Worm (Caenorhabditis elegans) whole organism, L4 larva: ENCODE measurements around the gene F10A3.17.

Source experiments
- R02D3.7 ChIP-seq: fragments of 150-350 bp; sonication (generic microtip); optimal IDR thresholded peaks from 3 replicates; lab custom pipeline; 2014; ENCODE audit warnings: missing biosample characterization, missing genetic modification characterization
- Y105C5A.15 ChIP-seq: fragments of 200-800 bp; sonication (Bioruptor generic); IDR thresholded peaks from 2 replicates; pipeline ENCODE4 v1.3.6; 2022; ENCODE audit warnings: missing genetic modification characterization, missing compliant biosample characterization
- Y5F2A.4 ChIP-seq: fragments of 200-800 bp; sonication (Bioruptor generic); optimal IDR thresholded peaks from 2 replicates; lab custom pipeline; 2018; ENCODE audit warnings: mild to moderate bottlenecking, missing genetic modification characterization, missing compliant biosample characterization
- aha-1 ChIP-seq: fragments of 150-350 bp; peaks from one replicate; lab custom pipeline; 2014; ENCODE audit warnings: missing biosample characterization, missing genetic modification characterization
- ceh-20 ChIP-seq: fragments of 200-800 bp; sonication (Bioruptor generic); IDR thresholded peaks from 2 replicates; pipeline ENCODE4 v1.3.6; 2022; ENCODE audit warnings: missing genetic modification reagents, missing genetic modification characterization, missing compliant biosample characterization
- ceh-28 ChIP-seq: fragments of 150-350 bp; optimal IDR thresholded peaks from 2 replicates; lab custom pipeline; 2014; ENCODE audit warnings: missing biosample characterization, missing genetic modification reagents, missing genetic modification characterization
- ceh-32 ChIP-seq: sonication (generic microtip); optimal IDR thresholded peaks from 2 replicates; lab custom pipeline; 2016; ENCODE audit warnings: mild to moderate bottlenecking, missing genetic modification characterization, missing compliant biosample characterization; ENCODE audit not compliant: poor library complexity
- ceh-62 ChIP-seq: sonication (generic microtip); optimal IDR thresholded peaks from 2 replicates; lab custom pipeline; 2017; ENCODE audit warnings: missing biosample characterization, missing genetic modification characterization
- ceh-82 ChIP-seq: sonication (generic microtip); optimal IDR thresholded peaks from 2 replicates; lab custom pipeline; 2017; ENCODE audit warnings: missing biosample characterization, missing genetic modification characterization
- cey-2 ChIP-seq: sonication (generic microtip); optimal IDR thresholded peaks from 3 replicates; lab custom pipeline; 2017; ENCODE audit warnings: missing genetic modification characterization, mild to moderate bottlenecking, missing compliant biosample characterization, antibody characterized with exemption, borderline replicate concordance; ENCODE audit not compliant: insufficient read depth
- daf-12 ChIP-seq: fragments of 150-350 bp; optimal IDR thresholded peaks from 2 replicates; lab custom pipeline; 2014; ENCODE audit warnings: missing biosample characterization, missing genetic modification reagents, missing genetic modification characterization
- daf-8 ChIP-seq: fragments of 200-800 bp; sonication (Bioruptor generic); IDR thresholded peaks from 2 replicates; pipeline ENCODE4 v1.3.6; 2022; ENCODE audit warnings: missing genetic modification characterization, missing compliant biosample characterization
- dmd-6 ChIP-seq: fragments of 200-800 bp; sonication (Bioruptor generic); IDR thresholded peaks from 2 replicates; pipeline ENCODE4 v1.3.6; 2022; ENCODE audit warnings: missing genetic modification reagents, missing genetic modification characterization, missing compliant biosample characterization
- duxl-1 ChIP-seq: sonication (generic microtip); optimal IDR thresholded peaks from 2 replicates; lab custom pipeline; 2016; ENCODE audit warnings: mild to moderate bottlenecking, missing genetic modification characterization, moderate library complexity, missing compliant biosample characterization; ENCODE audit not compliant: poor library complexity
- egl-27 ChIP-seq: sonication (generic microtip); optimal IDR thresholded peaks from 3 replicates; lab custom pipeline; 2017; ENCODE audit warnings: missing biosample characterization, missing genetic modification reagents, missing genetic modification characterization
- hif-1 ChIP-seq, 2 experiments: sonication (generic microtip); optimal IDR thresholded peaks; 2 replicates each; lab custom pipeline; 2016 to 2017; ENCODE audit warnings: missing compliant biosample characterization in 2 of 2, missing genetic modification characterization in 2 of 2, missing genetic modification reagents in 2 of 2, missing genotype in 2 of 2, mild to moderate bottlenecking in 1 of 2
- lin-1 ChIP-seq: fragments of 200-800 bp; sonication (Bioruptor generic); IDR thresholded peaks from 2 replicates; pipeline ENCODE4 v1.3.6; 2022; ENCODE audit warnings: missing genetic modification reagents, missing genetic modification characterization, missing compliant biosample characterization
- lin-13 ChIP-seq: fragments of 150-350 bp; optimal IDR thresholded peaks from 2 replicates; lab custom pipeline; 2014; ENCODE audit warnings: missing biosample characterization, missing genetic modification reagents, missing genetic modification characterization
- lin-15B ChIP-seq: fragments of 150-350 bp; sonication (generic microtip); optimal IDR thresholded peaks from 3 replicates; lab custom pipeline; 2014; ENCODE audit warnings: missing biosample characterization, missing genetic modification characterization
- lir-3 ChIP-seq: sonication (generic microtip); optimal IDR thresholded peaks from 2 replicates; lab custom pipeline; 2016; ENCODE audit warnings: mild to moderate bottlenecking, missing genetic modification characterization, missing compliant biosample characterization
- madf-5 ChIP-seq, 2 experiments: fragments of 200-800 bp; sonication (Bioruptor generic); IDR thresholded peaks; 2 replicates each; pipeline ENCODE4 v1.3.6; 2022; ENCODE audit warnings: missing compliant biosample characterization in 2 of 2, missing genetic modification characterization in 2 of 2
- mep-1 ChIP-seq: fragments of 150-350 bp; sonication (generic microtip); optimal IDR thresholded peaks from 3 replicates; lab custom pipeline; 2014; ENCODE audit warnings: missing biosample characterization, missing genetic modification characterization
- mes-2 ChIP-seq: sonication (generic microtip); optimal IDR thresholded peaks from 2 replicates; lab custom pipeline; 2016; ENCODE audit warnings: missing genotype, mild to moderate bottlenecking, missing genetic modification characterization, missing compliant biosample characterization; ENCODE audit not compliant: poor library complexity, severe bottlenecking
- nhr-25 ChIP-seq: sonication (generic microtip); optimal IDR thresholded peaks from 2 replicates; lab custom pipeline; 2017; ENCODE audit warnings: missing genetic modification characterization, mild to moderate bottlenecking, missing compliant biosample characterization, antibody characterized with exemption, moderate library complexity, borderline replicate concordance; ENCODE audit not compliant: insufficient read depth
- nhr-41 ChIP-seq: fragments of 200-800 bp; sonication (Bioruptor generic); IDR thresholded peaks from 2 replicates; pipeline ENCODE4 v1.3.6; 2022; ENCODE audit warnings: missing genetic modification reagents, missing genetic modification characterization, missing compliant biosample characterization
- nhr-48 ChIP-seq: sonication (generic microtip); optimal IDR thresholded peaks from 2 replicates; lab custom pipeline; 2016; ENCODE audit warnings: mild to moderate bottlenecking, missing genetic modification characterization, missing compliant biosample characterization
- pha-4 ChIP-seq, 2 experiments: fragments of 150-350 bp in 1 of 2; fragments of 200-800 bp in 1 of 2; sonication (Bioruptor generic) in 1 of 2; IDR thresholded peaks in 1 of 2; optimal IDR thresholded peaks in 1 of 2; 2 replicates each; pipeline versions ENCODE4 v1.3.6 to Lab custom; 2014 to 2022; ENCODE audit warnings: missing genetic modification characterization in 2 of 2, missing genetic modification reagents in 2 of 2, missing biosample characterization in 1 of 2, missing compliant biosample characterization in 1 of 2
- snpc-4 ChIP-seq: fragments of 150-350 bp; optimal IDR thresholded peaks from 2 replicates; lab custom pipeline; 2014; ENCODE audit warnings: missing biosample characterization, missing genetic modification characterization
- spr-1 ChIP-seq: sonication (generic microtip); optimal IDR thresholded peaks from 2 replicates; lab custom pipeline; 2016; ENCODE audit warnings: mild to moderate bottlenecking, missing genetic modification characterization, missing compliant biosample characterization
- unc-130 ChIP-seq: sonication (generic microtip); optimal IDR thresholded peaks from 2 replicates; lab custom pipeline; 2016; ENCODE audit warnings: missing genetic modification reagents, missing genetic modification characterization, missing compliant biosample characterization
- unc-62 ChIP-seq, 3 experiments: fragments of 150-350 bp in 1 of 3; sonication (generic microtip); optimal IDR thresholded peaks in 2 of 3; peaks in 1 of 3; 1 replicate in 1 of 3; 2 replicates in 2 of 3; lab custom pipeline; 2014 to 2017; ENCODE audit warnings: missing biosample characterization in 3 of 3, missing genetic modification characterization in 3 of 3, missing genetic modification reagents in 3 of 3, missing genotype in 1 of 3
- vab-7 ChIP-seq: fragments of 200-800 bp; sonication (Bioruptor generic); IDR thresholded peaks from 2 replicates; pipeline ENCODE4 v1.3.6; 2022; ENCODE audit warnings: missing genetic modification reagents, missing genetic modification characterization, missing compliant biosample characterization
- zip-2 ChIP-seq: fragments of 150-350 bp; optimal IDR thresholded peaks from 2 replicates; lab custom pipeline; 2014; ENCODE audit warnings: missing biosample characterization, missing genetic modification characterization
- ztf-11 ChIP-seq: fragments of 150-350 bp; optimal IDR thresholded peaks from 2 replicates; lab custom pipeline; 2014; ENCODE audit warnings: missing biosample characterization, missing genetic modification characterization
- ztf-7 ChIP-seq: fragments of 150-350 bp; optimal IDR thresholded peaks from 2 replicates; lab custom pipeline; 2014; ENCODE audit warnings: missing biosample characterization, missing genetic modification characterization

Gene F10A3.17

ce11 chrV:16195379-16195778 is 35.9 kb upstream of the F10A3.17 start, which contains the start of gene rabr-3:
TSS of gene rabr-3 (plus strand) at chrV:16195679.
- TF ChIP-seq lin-1 (GFP tag; lab: Robert Waterston, UW) = no peak
- TF ChIP-seq ceh-62 (tag; lab: Kevin White, UChicago) = no peak
- TF ChIP-seq daf-12 (tag; lab: Kevin White, UChicago) = no peak
- no peak for TF ChIP-seq R02D3.7 (tag; lab: Kevin White, UChicago)
- TF ChIP-seq unc-130 = no peak
- no peak for TF ChIP-seq Y105C5A.15 (GFP tag; lab: Robert Waterston, UW)
- no peak for TF ChIP-seq zip-2
- TF ChIP-seq mep-1 (tag; lab: Kevin White, UChicago) = no peak
- TF ChIP-seq dmd-6 (GFP tag; lab: Robert Waterston, UW) = no peak
- TF ChIP-seq, all 104 proteins: peak for 0

ce11 chrV:16194639-16195038 is 35.1 kb upstream of the F10A3.17 start, which contains the start of gene rabr-4:
TSS of gene rabr-4 (plus strand) at chrV:16194939.
- TF ChIP-seq Y5F2A.4 = no peak
- no peak for TF ChIP-seq ztf-7
- TF ChIP-seq spr-1 (tag; lab: Kevin White, UChicago) = no peak
- no peak for TF ChIP-seq ztf-11
- TF ChIP-seq madf-5 (GFP tag; IDR thresholded peaks at IDR 0.05; lab: Robert Waterston, UW) = no peak
- TF ChIP-seq ceh-82 (tag; lab: Kevin White, UChicago) = no peak
- TF ChIP-seq ceh-62 (tag; lab: Kevin White, UChicago) = no peak
- no peak for TF ChIP-seq ceh-20 (GFP tag; lab: Robert Waterston, UW)
- no peak for TF ChIP-seq lin-13 (GFP tag; lab: Kevin White, UChicago)
- TF ChIP-seq ceh-32 (tag; lab: Kevin White, UChicago) = no peak
- no peak for TF ChIP-seq daf-8
- TF ChIP-seq mep-1 (tag; lab: Kevin White, UChicago) = no peak
- TF ChIP-seq unc-62 (GFP tag; optimal IDR thresholded peaks at IDR 0.05 in 1 of 2; lab: Kevin White, UChicago) = no peak
- no peak for TF ChIP-seq unc-62 (tag; optimal IDR thresholded peaks at IDR 0.05; lab: Kevin White, UChicago)
- no peak for TF ChIP-seq nhr-48 (tag; lab: Kevin White, UChicago)
- TF ChIP-seq vab-7 (GFP tag; lab: Robert Waterston, UW) = no peak
- no peak for TF ChIP-seq lir-3 (tag; lab: Kevin White, UChicago)

ce11 chrV:16192114-16192513 is 32.6 kb upstream of the F10A3.17 start, which contains the start of gene srh-279:
TSS of gene srh-279 (plus strand) at chrV:16192414.
- TF ChIP-seq R02D3.7 (tag; lab: Kevin White, UChicago) (no peak), unc-62 (GFP tag; optimal IDR thresholded peaks at IDR 0.05 in 1 of 2; lab: Kevin White, UChicago) (peak in 1 of 2 experiments; percentile 26), unc-62 (tag; optimal IDR thresholded peaks at IDR 0.05; lab: Kevin White, UChicago) (no peak)

- no peak for TF ChIP-seq mes-2 (tag; lab: Kevin White, UChicago)
- TF ChIP-seq, all 104 proteins: peak for 0
Measured at ce11 chrV:16190485-16190884, 31.0 kb upstream of the F10A3.17 start, which contains the start of gene srh-281. TSS of gene srh-281 (plus strand) at chrV:16190785.

ce11 chrV:16183357-16183756 is 23.9 kb upstream of the F10A3.17 start, which contains the start of gene srz-14:
TSS of gene srz-14 (plus strand) at chrV:16183657.
- TF ChIP-seq snpc-4 = no peak
- TF ChIP-seq egl-27 = no peak
- no peak for TF ChIP-seq duxl-1
- TF ChIP-seq hif-1 (tag; optimal IDR thresholded peaks at IDR 0.05; lab: Kevin White, UChicago) = no peak
- TF ChIP-seq R02D3.7 (tag; lab: Kevin White, UChicago) = no peak
- TF ChIP-seq nhr-41 (GFP tag; lab: Robert Waterston, UW) = no peak
- TF ChIP-seq lin-15B (tag; lab: Kevin White, UChicago) = no peak
- no peak for TF ChIP-seq ceh-20 (GFP tag; lab: Robert Waterston, UW)
- TF ChIP-seq pha-4 (GFP tag; IDR thresholded peaks at IDR 0.05; lab: Robert Waterston, UW) = no peak
- TF ChIP-seq pha-4 (tag; optimal IDR thresholded peaks at IDR 0.05; lab: Kevin White, UChicago) = no peak
- no peak for TF ChIP-seq Y5F2A.4
- TF ChIP-seq ceh-28 (tag; lab: Kevin White, UChicago) = no peak
- TF ChIP-seq aha-1 (tag; lab: Kevin White, UChicago) = no peak
- TF ChIP-seq cey-2 (tag; lab: Kevin White, UChicago) = no peak
- TF ChIP-seq nhr-25 (tag; lab: Kevin White, UChicago) = no peak
- TF ChIP-seq, all 104 proteins: peak for 0
